Fruit fly (Drosophila melanogaster): Measurements from ENCODE around the gene CG14323.
A peak's percentile ranks its signal among the peaks of the same experiment; 100 is the strongest.

Gene CG14323

DNA sequence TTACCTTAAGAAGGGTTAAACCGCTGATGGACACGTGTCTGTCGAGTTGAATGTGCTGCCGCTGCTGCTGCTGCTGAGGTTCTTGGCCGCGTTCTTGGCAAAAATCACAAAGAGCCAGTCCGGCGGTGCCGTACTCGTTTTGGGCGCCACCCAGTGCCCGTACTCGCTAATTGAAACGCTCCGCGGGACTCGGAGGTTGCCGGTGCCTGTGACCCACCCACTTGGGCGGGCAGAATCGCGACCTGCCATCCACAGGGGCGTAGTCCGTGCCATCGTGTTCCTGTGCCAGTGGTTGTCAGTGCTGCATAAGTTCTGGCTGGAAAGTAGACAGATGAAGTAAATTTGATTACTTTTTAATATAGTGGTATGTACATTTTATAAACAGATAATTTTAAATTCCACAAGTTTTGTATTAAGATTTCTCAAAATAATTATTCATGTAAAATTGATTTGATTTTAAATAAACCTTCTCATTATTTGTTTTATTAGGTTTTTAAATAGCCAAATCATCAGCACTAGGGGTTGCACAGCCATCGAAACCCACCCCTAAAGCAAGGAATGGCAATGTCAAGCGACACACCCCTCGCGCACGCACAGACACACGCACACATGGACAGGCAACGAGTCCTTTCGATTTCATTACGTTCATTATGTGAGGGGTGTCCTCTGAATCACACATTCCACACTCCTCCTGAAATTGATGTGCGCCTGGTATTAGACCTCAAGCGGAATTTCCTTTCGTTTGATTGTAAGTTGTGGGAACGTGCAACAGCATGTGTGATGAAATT is 16.8 kb downstream of the CG14323 start (continued):
- peak; percentile 60 for TF ChIP-seq cg (GFP tag; optimal IDR thresholded peaks at IDR 0.05)
- TF ChIP-seq CG30403 (GFP tag; optimal IDR thresholded peaks at IDR 0.05) = peak; percentile 6
- TF ChIP-seq Dll (GFP tag; IDR thresholded peaks at IDR 0.05; ENCODE audit: partially characterized antibody) = 0 out of 4 replicates have a peak, but pooled peaks have one; percentile 0
- peak; percentile 9; the same call in 1 of the 2 replicates for TF ChIP-seq CG9932 (GFP tag; IDR thresholded peaks at IDR 0.05)
- 0 out of 2 replicates have a peak, but pooled peaks have one; percentile 15 for TF ChIP-seq Awh (GFP tag; IDR thresholded peaks at IDR 0.05)
- TF ChIP-seq CG7556 (GFP tag; optimal IDR thresholded peaks at IDR 0.05) = peak; percentile 49
- TF ChIP-seq Dfd (GFP tag; optimal IDR thresholded peaks at IDR 0.05) = no peak
- TF ChIP-seq CG6254 (GFP tag; optimal IDR thresholded peaks at IDR 0.05) = peak; percentile 11
- TF ChIP-seq kni (GFP tag; optimal IDR thresholded peaks at IDR 0.05) = peak; percentile 10
- TF ChIP-seq CG7271 (tag; optimal IDR thresholded peaks at IDR 0.05) = no peak
- no peak for TF ChIP-seq onecut (GFP tag; IDR thresholded peaks at IDR 0.05)
- TF ChIP-seq crol (GFP tag; IDR thresholded peaks at IDR 0.05) = peak; percentile 48
- no peak for TF ChIP-seq ewg (GFP tag; optimal IDR thresholded peaks at IDR 0.05)
- peak; percentile 50 for TF ChIP-seq Med (GFP tag)
- TF ChIP-seq dysf (GFP tag; IDR thresholded peaks at IDR 0.05) = peak; percentile 15; the same call in 1 of the 3 replicates
- TF ChIP-seq Gsc (GFP tag; IDR thresholded peaks at IDR 0.05) = no peak
- peak; percentile 96 for TF ChIP-seq CG31224 (GFP tag; IDR thresholded peaks at IDR 0.05)
- TF ChIP-seq Meics (GFP tag; optimal IDR thresholded peaks at IDR 0.05) = peak; percentile 56
- TF ChIP-seq Ssrp (tag; optimal IDR thresholded peaks at IDR 0.05) = no peak
- peak; percentile 8 for TF ChIP-seq Oli (tag; optimal IDR thresholded peaks at IDR 0.05)
- peak; percentile 12 for TF ChIP-seq scrt (GFP tag; optimal IDR thresholded peaks at IDR 0.05)
- no peak for TF ChIP-seq ranshi (GFP tag; IDR thresholded peaks at IDR 0.05)
- TF ChIP-seq disco-r (GFP tag; optimal IDR thresholded peaks at IDR 0.05) = no peak
- TF ChIP-seq lov (optimal IDR thresholded peaks at IDR 0.05) = no peak
- 0 out of 3 replicates have a peak, but pooled peaks have one; percentile 24 for TF ChIP-seq lov (GFP tag; IDR thresholded peaks at IDR 0.05)
- no peak for TF ChIP-seq CG16863 (GFP tag; optimal IDR thresholded peaks at IDR 0.05)
- TF ChIP-seq seq (GFP tag; IDR thresholded peaks at IDR 0.05) = 0 out of 2 replicates have a peak, but pooled peaks have one; percentile 22
- no peak for TF ChIP-seq prd (optimal IDR thresholded peaks at IDR 0.05)
- TF ChIP-seq prd (GFP tag; IDR thresholded peaks at IDR 0.05) = 0 out of 3 replicates have a peak, but pooled peaks have one; percentile 25
- peak; percentile 14 for TF ChIP-seq lilli (GFP tag; optimal IDR thresholded peaks at IDR 0.05)
- TF ChIP-seq slbo (GFP tag; IDR thresholded peaks at IDR 0.05) = peak; percentile 20; the same call in 1 of the 2 replicates
- no peak for TF ChIP-seq CG9876 (GFP tag; optimal IDR thresholded peaks at IDR 0.05)
- TF ChIP-seq CoRest (tag; optimal IDR thresholded peaks at IDR 0.05) = peak; percentile 38
- no peak for TF ChIP-seq CG13287 (GFP tag; IDR thresholded peaks at IDR 0.05; ENCODE audit: partially characterized antibody)
- no peak for TF ChIP-seq CG5953 (GFP tag; IDR thresholded peaks at IDR 0.05)
- peak; percentile 40 for TF ChIP-seq CG9727 (GFP tag; optimal IDR thresholded peaks at IDR 0.05)
- no peak for TF ChIP-seq gsb (GFP tag; IDR thresholded peaks at IDR 0.05)
- TF ChIP-seq slp2 (GFP tag; optimal IDR thresholded peaks at IDR 0.05) = no peak

dm6 chr3R:17604198-17604879 is 17.6 kb downstream of the CG14323 start:
- TF ChIP-seq ind (GFP tag; optimal IDR thresholded peaks at IDR 0.05) = peak; percentile 64
- TF ChIP-seq exex (tag; optimal IDR thresholded peaks at IDR 0.05) = peak; percentile 32
- TF ChIP-seq D (optimal IDR thresholded peaks at IDR 0.05) = peak; percentile 5
- peak; percentile 84 for TF ChIP-seq D (GFP tag; optimal IDR thresholded peaks at IDR 0.05)
- peak; percentile 26 for TF ChIP-seq pum (GFP tag; optimal IDR thresholded peaks at IDR 0.05)
- TF ChIP-seq lilli (GFP tag; optimal IDR thresholded peaks at IDR 0.05) = peak; percentile 58
- TF ChIP-seq Hsf (GFP tag; optimal IDR thresholded peaks at IDR 0.05) = peak; percentile 59
- no peak for TF ChIP-seq luna (GFP tag; optimal IDR thresholded peaks at IDR 0.05)
- TF ChIP-seq Ptx1 (GFP tag; IDR thresholded peaks at IDR 0.05) = peak; percentile 74
- TF ChIP-seq CG12391 (tag; optimal IDR thresholded peaks at IDR 0.05) = peak; percentile 89
- no peak for TF ChIP-seq CG2199 (GFP tag; IDR thresholded peaks at IDR 0.05)
- no peak for TF ChIP-seq CG3163 (GFP tag; optimal IDR thresholded peaks at IDR 0.05)
- TF ChIP-seq CG16779 (GFP tag; IDR thresholded peaks at IDR 0.05) = no peak
- peak; percentile 58 for TF ChIP-seq slbo (GFP tag; IDR thresholded peaks at IDR 0.05)
- peak; percentile 9 for TF ChIP-seq Atf-2 (GFP tag; optimal IDR thresholded peaks at IDR 0.05)

Measured in whole organism, embryonic.